Worm (Caenorhabditis elegans) whole organism, L3 larva: ENCODE measurements around the gene F54E12.2.

Source experiments
- ZK546.5 ChIP-seq: sonication (generic microtip); optimal IDR thresholded peaks from 2 replicates; lab custom pipeline; 2017; ENCODE audit warnings: missing biosample characterization, missing genetic modification characterization
- elt-3 ChIP-seq, 3 experiments: fragments of 150-350 bp in 1 of 3; sonication (generic microtip) in 2 of 3; optimal IDR thresholded peaks; 2 replicates in 2 of 3; 4 replicates in 1 of 3; lab custom pipeline; 2014 to 2017; ENCODE audit warnings: missing biosample characterization in 3 of 3, missing genetic modification characterization in 3 of 3
- hmg-11 ChIP-seq: sonication (generic microtip); optimal IDR thresholded peaks from 2 replicates; lab custom pipeline; 2016; ENCODE audit warnings: missing genetic modification characterization, missing compliant biosample characterization
- lin-39 ChIP-seq: fragments of 150-350 bp; optimal IDR thresholded peaks from 2 replicates; lab custom pipeline; 2018; ENCODE audit warnings: missing biosample characterization, missing genetic modification reagents, missing genetic modification characterization
- pha-4 ChIP-seq: fragments of 150-350 bp; optimal IDR thresholded peaks from 2 replicates; lab custom pipeline; 2014; ENCODE audit warnings: missing biosample characterization, missing genetic modification reagents, missing genetic modification characterization
- snpc-4 ChIP-seq: fragments of 150-350 bp; optimal IDR thresholded peaks from 2 replicates; lab custom pipeline; 2014; ENCODE audit warnings: missing biosample characterization, missing genetic modification characterization
- zag-1 ChIP-seq: fragments of 150-350 bp; optimal IDR thresholded peaks from 2 replicates; lab custom pipeline; 2014; ENCODE audit warnings: missing biosample characterization, missing genetic modification characterization
- ztf-11 ChIP-seq: fragments of 150-350 bp; optimal IDR thresholded peaks from 2 replicates; lab custom pipeline; 2014; ENCODE audit warnings: missing biosample characterization, missing genetic modification characterization

- TF ChIP-seq zag-1 (tag; lab: Kevin White, UChicago) (no peak), pha-4 (no peak), snpc-4 (tag; lab: Kevin White, UChicago) (no peak), ztf-11 (tag; lab: Kevin White, UChicago) (no peak), lin-39 (tag; lab: Kevin White, UChicago) (no peak), elt-3 (tag; optimal IDR thresholded peaks at IDR 0.05; lab: Kevin White, UChicago) (no peak), hmg-11 (no peak), ZK546.5 (tag; lab: Kevin White, UChicago) (no peak)
Observed at ce11 chrIV:11361409-11361808, 24.4 kb upstream of the F54E12.2 start, which contains the start of gene T01G1.4.
